Worm (Caenorhabditis elegans) whole organism, midembryonic: Measurements from ENCODE around the gene F09C6.10.

Source experiments
- T22C8.4 ChIP-seq: fragments of 200-800 bp; sonication (Bioruptor generic); IDR thresholded peaks from 2 replicates; pipeline ENCODE4 v1.3.6; 2022; ENCODE audit warnings: missing genetic modification characterization, missing compliant biosample characterization
- cog-1 ChIP-seq: sonication (generic microtip); optimal IDR thresholded peaks from 2 replicates; lab custom pipeline; 2016; ENCODE audit warnings: missing genetic modification characterization, missing compliant biosample characterization
- flt-1 ChIP-seq: fragments of 200-800 bp; sonication (Bioruptor generic); IDR thresholded peaks from 2 replicates; pipeline ENCODE4 v1.3.6; 2022; ENCODE audit warnings: missing genetic modification characterization, missing compliant biosample characterization
- klf-2 ChIP-seq: fragments of 200-800 bp; sonication (Bioruptor generic); conservative IDR thresholded peaks from 2 replicates; pipeline ENCODE4 v1.3.6; 2022; ENCODE audit warnings: missing genetic modification reagents, missing genetic modification characterization, missing compliant biosample characterization
- med-1 ChIP-seq: sonication (generic microtip); optimal IDR thresholded peaks from 2 replicates; lab custom pipeline; 2017; ENCODE audit warnings: missing genetic modification characterization, mild to moderate bottlenecking, missing compliant biosample characterization, antibody characterized with exemption, missing genetic modification reagents; ENCODE audit not compliant: insufficient read depth
- ref-1 ChIP-seq: fragments of 200-800 bp; sonication (Bioruptor generic); conservative IDR thresholded peaks from 2 replicates; pipeline ENCODE4 v1.3.6; 2022; ENCODE audit warnings: missing genetic modification reagents, missing genetic modification characterization, missing compliant biosample characterization

- TF ChIP-seq flt-1 (GFP tag; lab: Robert Waterston, UW) (no peak), T22C8.4 (GFP tag; lab: Robert Waterston, UW) (no peak), klf-2 (GFP tag; lab: Robert Waterston, UW) (no peak), cog-1 (tag; lab: Kevin White, UChicago) (no peak), ref-1 (GFP tag; lab: Robert Waterston, UW) (no peak), med-1 (GFP tag; lab: Kevin White, UChicago) (no peak)
Measured at ce11 chrV:16879532-16879931, 36.4 kb downstream of the F09C6.10 start.
